Worm (Caenorhabditis elegans) whole organism, mixed stage, embryonic: ENCODE data around the gene Y66C5A.2.
A peak's percentile ranks its signal among the peaks of the same experiment; 100 is the strongest.

Experiments used
- bed-3 ChIP-seq: fragments of 200-800 bp; sonication (Bioruptor generic); optimal IDR thresholded peaks from 3 replicates; lab custom pipeline; 2018; ENCODE audit warnings: mild to moderate bottlenecking, missing genetic modification characterization, moderate library complexity, missing compliant biosample characterization
- blmp-1 ChIP-seq: fragments of 150-350 bp; optimal IDR thresholded peaks from 2 replicates; lab custom pipeline; 2014; ENCODE audit warnings: missing biosample characterization, missing genetic modification characterization
- ceh-39 ChIP-seq: fragments of 150-350 bp; optimal IDR thresholded peaks from 2 replicates; lab custom pipeline; 2014; ENCODE audit warnings: missing biosample characterization, missing genetic modification characterization
- ceh-43 ChIP-seq: fragments of 200-800 bp; sonication (Bioruptor generic); optimal IDR thresholded peaks from 2 replicates; lab custom pipeline; 2018; ENCODE audit warnings: mild to moderate bottlenecking, missing genetic modification characterization, moderate library complexity, missing compliant biosample characterization
- ceh-83 ChIP-seq: fragments of 200-800 bp; sonication (Bioruptor generic); optimal IDR thresholded peaks from 2 replicates; lab custom pipeline; 2018; ENCODE audit warnings: mild to moderate bottlenecking, missing genetic modification characterization, missing compliant biosample characterization
- ces-1 ChIP-seq: fragments of 150-350 bp; optimal IDR thresholded peaks from 2 replicates; lab custom pipeline; 2014; ENCODE audit warnings: missing biosample characterization, missing genetic modification reagents, missing genetic modification characterization
- cnd-1 ChIP-seq: fragments of 200-800 bp; sonication (Bioruptor generic); optimal IDR thresholded peaks from 2 replicates; lab custom pipeline; 2018; ENCODE audit warnings: mild to moderate bottlenecking, missing genetic modification characterization, missing compliant biosample characterization
- drap-1 ChIP-seq: fragments of 200-800 bp; sonication (Bioruptor generic); optimal IDR thresholded peaks from 3 replicates; lab custom pipeline; 2018; ENCODE audit warnings: mild to moderate bottlenecking, missing genetic modification characterization, missing compliant biosample characterization
- elt-1 ChIP-seq: sonication (generic microtip); optimal IDR thresholded peaks from 2 replicates; lab custom pipeline; 2017; ENCODE audit warnings: missing genetic modification characterization, mild to moderate bottlenecking, missing compliant biosample characterization, antibody characterized with exemption, moderate library complexity, borderline replicate concordance; ENCODE audit not compliant: insufficient read depth
- elt-3 ChIP-seq: fragments of 150-350 bp; optimal IDR thresholded peaks from 2 replicates; lab custom pipeline; 2014; ENCODE audit warnings: missing biosample characterization, missing genetic modification characterization
- flh-1 ChIP-seq: fragments of 200-800 bp; sonication (Bioruptor generic); optimal IDR thresholded peaks from 2 replicates; lab custom pipeline; 2018; ENCODE audit warnings: mild to moderate bottlenecking, missing genetic modification characterization, moderate library complexity, missing compliant biosample characterization
- hlh-1 ChIP-seq: fragments of 150-350 bp; optimal IDR thresholded peaks from 2 replicates; lab custom pipeline; 2014; ENCODE audit warnings: missing biosample characterization, missing genetic modification reagents, missing genetic modification characterization
- lin-13 ChIP-seq: fragments of 150-350 bp; optimal IDR thresholded peaks from 2 replicates; lab custom pipeline; 2014; ENCODE audit warnings: missing biosample characterization, missing genetic modification characterization
- lin-32 ChIP-seq: fragments of 200-800 bp; sonication (Bioruptor generic); optimal IDR thresholded peaks from 2 replicates; lab custom pipeline; 2018; ENCODE audit warnings: mild to moderate bottlenecking, missing genetic modification characterization, missing compliant biosample characterization
- lsy-2 ChIP-seq: fragments of 150-350 bp; optimal IDR thresholded peaks from 2 replicates; lab custom pipeline; 2014; ENCODE audit warnings: missing biosample characterization, missing genetic modification characterization
- mab-5 ChIP-seq: fragments of 150-350 bp; optimal IDR thresholded peaks from 2 replicates; lab custom pipeline; 2014; ENCODE audit warnings: missing biosample characterization, missing genetic modification characterization
- mep-1 ChIP-seq: fragments of 150-350 bp; optimal IDR thresholded peaks from 2 replicates; lab custom pipeline; 2017; ENCODE audit warnings: missing biosample characterization, missing genetic modification reagents, missing genetic modification characterization, inconsistent platforms
- mls-2 ChIP-seq: sonication (generic microtip); optimal IDR thresholded peaks from 2 replicates; lab custom pipeline; 2016; ENCODE audit warnings: mild to moderate bottlenecking, missing genetic modification characterization, moderate library complexity, missing compliant biosample characterization
- nhr-12 ChIP-seq: fragments of 150-350 bp; optimal IDR thresholded peaks from 2 replicates; lab custom pipeline; 2014; ENCODE audit warnings: missing biosample characterization, missing genetic modification characterization
- nhr-2 ChIP-seq: fragments of 150-350 bp; optimal IDR thresholded peaks from 2 replicates; lab custom pipeline; 2014; ENCODE audit warnings: missing biosample characterization, missing genetic modification characterization
- nhr-28 ChIP-seq: fragments of 150-350 bp; optimal IDR thresholded peaks from 2 replicates; lab custom pipeline; 2014; ENCODE audit warnings: missing biosample characterization, missing genetic modification characterization
- nhr-76 ChIP-seq: sonication (generic microtip); optimal IDR thresholded peaks from 2 replicates; lab custom pipeline; 2017; ENCODE audit warnings: missing biosample characterization, missing genetic modification characterization
- pha-4 ChIP-seq: fragments of 150-350 bp; optimal IDR thresholded peaks from 2 replicates; lab custom pipeline; 2018; ENCODE audit warnings: missing biosample characterization, missing genetic modification reagents, missing genetic modification characterization
- sem-2 ChIP-seq: fragments of 200-800 bp; sonication (Bioruptor generic); optimal IDR thresholded peaks from 2 replicates; lab custom pipeline; 2018; ENCODE audit warnings: mild to moderate bottlenecking, missing genetic modification characterization, missing compliant biosample characterization
- sptf-1 ChIP-seq: sonication (generic microtip); optimal IDR thresholded peaks from 2 replicates; lab custom pipeline; 2017; ENCODE audit warnings: mild to moderate bottlenecking, missing genetic modification characterization, moderate library complexity, missing compliant biosample characterization
- unc-120 ChIP-seq: sonication (generic microtip); optimal IDR thresholded peaks from 2 replicates; lab custom pipeline; 2017; ENCODE audit warnings: missing genetic modification characterization, missing compliant biosample characterization; ENCODE audit not compliant: poor library complexity, severe bottlenecking
- unc-39 ChIP-seq: fragments of 150-350 bp; optimal IDR thresholded peaks from 2 replicates; lab custom pipeline; 2014; ENCODE audit warnings: missing biosample characterization, missing genetic modification characterization
- unc-62 ChIP-seq: fragments of 150-350 bp; optimal IDR thresholded peaks from 2 replicates; lab custom pipeline; 2014; ENCODE audit warnings: missing biosample characterization, missing genetic modification reagents, missing genetic modification characterization
- zip-8 ChIP-seq: fragments of 150-350 bp; optimal IDR thresholded peaks from 2 replicates; lab custom pipeline; 2014; ENCODE audit warnings: missing biosample characterization, missing genetic modification characterization
- ztf-11 ChIP-seq: fragments of 150-350 bp; optimal IDR thresholded peaks from 2 replicates; lab custom pipeline; 2014; ENCODE audit warnings: missing biosample characterization, missing genetic modification characterization

Gene Y66C5A.2

DNA sequence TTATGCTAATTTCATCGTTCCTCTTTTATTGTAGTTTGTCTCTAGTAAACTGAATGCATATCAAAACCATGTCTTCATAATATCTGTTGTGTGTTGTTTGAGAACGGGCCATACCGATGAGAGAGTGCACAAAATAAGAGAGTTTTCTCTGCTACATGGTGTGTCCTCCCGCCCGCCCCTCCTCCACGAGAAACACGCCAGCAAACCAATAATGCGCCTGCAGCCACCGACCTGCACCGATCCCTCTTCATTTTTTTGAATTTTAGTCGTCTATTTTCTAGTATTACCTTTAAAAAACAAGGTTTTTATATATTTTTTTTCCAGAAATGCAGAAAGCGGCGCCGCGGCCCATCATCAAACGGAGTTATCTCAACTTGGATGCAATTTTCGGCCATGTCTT lies 19.7 kb downstream of the Y66C5A.2 start, which contains the start of gene gfi-3 (continued):
- TF ChIP-seq ces-1 (GFP tag; lab: Kevin White, UChicago) (peak; percentile 18), nhr-2 (tag; lab: Kevin White, UChicago) (no peak)
- TF ChIP-seq, all 35 proteins: peak for 14

DNA sequence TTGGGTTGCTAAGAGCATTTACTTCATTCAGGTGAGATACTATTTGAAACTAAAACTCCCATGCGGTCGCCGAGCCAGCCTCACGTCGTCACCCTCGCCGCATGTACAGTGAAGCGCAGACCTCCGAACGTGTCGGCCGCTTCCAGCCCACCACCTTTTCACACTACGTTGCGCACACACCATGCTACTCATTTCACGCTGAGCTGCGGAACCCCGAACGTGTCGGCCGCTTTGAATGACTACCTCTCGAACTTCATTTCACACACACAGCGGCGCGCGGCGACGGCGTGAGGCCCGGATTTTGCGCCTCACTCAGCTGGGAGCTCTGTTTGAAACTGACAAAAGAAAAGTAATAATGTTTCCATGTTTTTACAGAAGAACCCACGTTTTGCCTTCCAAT lies 21.1 kb downstream of the Y66C5A.2 start:
- TF ChIP-seq blmp-1 (tag; lab: Kevin White, UChicago) (no peak), nhr-28 (tag; lab: Kevin White, UChicago) (no peak), drap-1 (GFP tag; lab: Kevin White, UChicago) (no peak), cnd-1 (tag; lab: Kevin White, UChicago) (no peak)

DNA sequence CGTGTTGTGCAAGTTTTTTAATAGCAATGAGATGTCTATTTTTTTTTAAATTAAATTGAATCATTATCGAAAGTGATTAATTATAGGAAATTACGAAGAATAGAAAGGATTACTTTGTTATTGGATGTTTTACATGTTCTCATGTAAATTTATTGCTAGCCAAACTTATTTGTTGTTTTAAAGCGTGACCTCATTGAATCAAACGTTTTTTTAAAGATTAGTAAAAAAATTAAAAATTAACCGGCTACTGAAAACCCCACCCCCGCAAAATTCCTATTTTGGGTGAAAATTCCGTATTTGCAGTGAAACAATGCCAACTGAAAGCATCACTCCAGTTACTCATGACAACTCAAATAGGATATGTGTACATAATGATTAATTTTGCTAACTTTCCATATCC lies 24.3 kb downstream of the Y66C5A.2 start, which contains the start of gene M163.8:
M163.8 (plus strand) TSS at position 301 of the 400 bp plus-strand sequence.
- TF ChIP-seq unc-62 (GFP tag; lab: Kevin White, UChicago) (no peak), lsy-2 (no peak), unc-120 (tag; lab: Kevin White, UChicago) (no peak), mls-2 (tag; lab: Kevin White, UChicago) (no peak), lin-13 (no peak), ztf-11 (tag; lab: Kevin White, UChicago) (no peak), drap-1 (GFP tag; lab: Kevin White, UChicago) (no peak), blmp-1 (tag; lab: Kevin White, UChicago) (no peak), ceh-39 (tag; lab: Kevin White, UChicago) (no peak), cnd-1 (tag; lab: Kevin White, UChicago) (no peak), bed-3 (GFP tag; lab: Kevin White, UChicago) (no peak), mab-5 (no peak), nhr-28 (tag; lab: Kevin White, UChicago) (no peak), sptf-1 (tag; lab: Kevin White, UChicago) (no peak), unc-39 (tag; lab: Kevin White, UChicago) (no peak), nhr-76 (no peak)

DNA sequence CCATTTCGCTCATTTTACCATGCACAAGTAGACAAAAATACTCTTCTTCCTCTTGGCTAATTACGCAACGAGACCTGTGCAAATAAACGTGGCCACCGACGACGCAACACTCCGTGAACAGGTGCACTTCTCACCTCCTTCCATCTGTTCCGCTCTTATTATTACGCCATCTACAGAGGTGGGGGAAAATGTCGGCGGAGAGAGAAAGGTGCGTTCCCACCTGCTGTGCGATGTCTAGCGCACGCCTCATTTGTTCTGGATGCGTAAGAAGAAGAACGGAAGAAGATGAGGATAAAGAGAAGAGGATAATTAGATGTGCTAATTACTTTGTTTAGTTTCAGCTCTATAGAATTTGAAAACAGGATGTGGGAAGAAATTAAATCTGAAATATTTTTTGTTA lies 26.0 kb downstream of the Y66C5A.2 start:
- TF ChIP-seq mls-2 (tag; lab: Kevin White, UChicago) = peak; percentile 67
- TF ChIP-seq flh-1 = no peak
- no peak for TF ChIP-seq nhr-12
- peak; percentile 92 for TF ChIP-seq nhr-2 (tag; lab: Kevin White, UChicago)
- no peak for TF ChIP-seq sem-2 (GFP tag; lab: Kevin White, UChicago)
- peak; percentile 26 for TF ChIP-seq ztf-11 (tag; lab: Kevin White, UChicago)
- no peak for TF ChIP-seq blmp-1 (tag; lab: Kevin White, UChicago)
- TF ChIP-seq bed-3 (GFP tag; lab: Kevin White, UChicago) = no peak
- peak; percentile 41 for TF ChIP-seq unc-62 (GFP tag; lab: Kevin White, UChicago)
- peak; percentile 90 for TF ChIP-seq lin-32 (GFP tag; lab: Kevin White, UChicago)
- TF ChIP-seq ceh-83 (GFP tag; lab: Kevin White, UChicago) = no peak
- no peak for TF ChIP-seq elt-3 (tag; lab: Kevin White, UChicago)
- no peak for TF ChIP-seq elt-1 (tag; lab: Kevin White, UChicago)
- TF ChIP-seq zip-8 (tag; lab: Kevin White, UChicago) = peak; percentile 97
- TF ChIP-seq lsy-2 = no peak
- peak; percentile 43 for TF ChIP-seq mep-1 (tag; lab: Kevin White, UChicago)
- no peak for TF ChIP-seq drap-1 (GFP tag; lab: Kevin White, UChicago)
- peak; percentile 97 for TF ChIP-seq cnd-1 (tag; lab: Kevin White, UChicago)
- peak; percentile 58 for TF ChIP-seq ceh-39 (tag; lab: Kevin White, UChicago)
- no peak for TF ChIP-seq sptf-1 (tag; lab: Kevin White, UChicago)
- TF ChIP-seq unc-120 (tag; lab: Kevin White, UChicago) = no peak
- TF ChIP-seq mab-5 = no peak
- peak; percentile 82 for TF ChIP-seq hlh-1 (tag; lab: Kevin White, UChicago)
- TF ChIP-seq ces-1 (GFP tag; lab: Kevin White, UChicago) = no peak
- no peak for TF ChIP-seq nhr-76
- TF ChIP-seq ceh-43 = peak; percentile 80
- TF ChIP-seq lin-13 = no peak

DNA sequence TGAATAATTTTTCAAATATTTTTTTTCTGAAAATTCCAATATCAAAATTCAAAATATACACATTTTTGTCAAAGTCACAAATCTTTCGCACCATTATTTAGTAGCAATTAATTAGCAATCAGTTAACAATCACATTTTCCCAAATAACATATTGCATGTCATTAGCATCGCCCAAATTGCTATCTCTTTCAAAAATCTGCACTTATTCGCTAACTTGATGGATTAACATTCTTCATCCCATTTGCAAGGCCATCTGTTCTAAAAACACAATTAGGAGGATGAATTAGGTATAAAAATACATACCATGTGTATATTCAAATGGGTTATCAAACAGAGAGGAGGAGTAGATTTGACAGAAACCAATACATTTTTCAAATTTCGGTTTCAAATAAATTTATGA lies 26.8 kb downstream of the Y66C5A.2 start:
- TF ChIP-seq elt-1 (tag; lab: Kevin White, UChicago) (peak; percentile 40), hlh-1 (tag; lab: Kevin White, UChicago) (no peak), pha-4 (tag; lab: Kevin White, UChicago) (no peak), unc-120 (tag; lab: Kevin White, UChicago) (no peak), nhr-2 (tag; lab: Kevin White, UChicago) (no peak), mab-5 (peak; percentile 13), ces-1 (GFP tag; lab: Kevin White, UChicago) (peak; percentile 94), unc-62 (GFP tag; lab: Kevin White, UChicago) (peak; percentile 28), ceh-83 (GFP tag; lab: Kevin White, UChicago) (no peak), sem-2 (GFP tag; lab: Kevin White, UChicago) (no peak), lin-13 (no peak), mls-2 (tag; lab: Kevin White, UChicago) (peak; percentile 26), cnd-1 (tag; lab: Kevin White, UChicago) (peak; percentile 74)
